Worm (Caenorhabditis elegans): ENCODE results near the gene sucg-1.

The sucg-1 gene

DNA sequence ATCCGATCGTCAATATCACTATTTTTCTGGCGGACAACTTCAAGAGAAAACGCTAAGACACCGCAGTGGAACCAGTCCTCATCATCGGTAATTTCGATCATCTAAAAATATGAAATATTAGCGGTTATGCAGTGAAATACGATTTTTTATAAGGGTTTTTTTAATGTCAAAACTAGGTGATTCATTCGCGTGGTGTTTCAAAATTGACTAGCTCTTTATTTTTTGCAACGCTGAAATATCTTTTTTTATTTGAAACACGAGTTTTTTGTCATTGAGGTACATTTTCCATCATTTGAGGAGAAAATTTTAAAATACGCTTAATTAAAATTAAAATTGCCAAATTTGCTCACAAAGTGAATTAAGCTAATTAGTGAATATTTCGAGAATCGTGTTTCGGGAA is 30.8 kb downstream of the sucg-1 start, which contains the start of gene dsb-3:
Gene dsb-3 (minus strand): TSS at position 101 of the 400 bp plus-strand sequence.
- TF ChIP-seq lin-11 (tag; optimal IDR thresholded peaks at IDR 0.05) (no peak), ztf-16 (tag; optimal IDR thresholded peaks at IDR 0.05) (no peak), ref-2 (tag; optimal IDR thresholded peaks at IDR 0.05) (no peak), K09A11.1 (tag; optimal IDR thresholded peaks at IDR 0.05; ENCODE audit: insufficient read depth) (no peak), ahr-1 (tag; optimal IDR thresholded peaks at IDR 0.05) (no peak), che-1 (tag; optimal IDR thresholded peaks at IDR 0.05) (no peak), ceh-9 (tag; optimal IDR thresholded peaks at IDR 0.05) (no peak), ceh-6 (GFP tag; optimal IDR thresholded peaks at IDR 0.05) (no peak), ceh-45 (GFP tag; IDR thresholded peaks at IDR 0.05) (no peak)

DNA sequence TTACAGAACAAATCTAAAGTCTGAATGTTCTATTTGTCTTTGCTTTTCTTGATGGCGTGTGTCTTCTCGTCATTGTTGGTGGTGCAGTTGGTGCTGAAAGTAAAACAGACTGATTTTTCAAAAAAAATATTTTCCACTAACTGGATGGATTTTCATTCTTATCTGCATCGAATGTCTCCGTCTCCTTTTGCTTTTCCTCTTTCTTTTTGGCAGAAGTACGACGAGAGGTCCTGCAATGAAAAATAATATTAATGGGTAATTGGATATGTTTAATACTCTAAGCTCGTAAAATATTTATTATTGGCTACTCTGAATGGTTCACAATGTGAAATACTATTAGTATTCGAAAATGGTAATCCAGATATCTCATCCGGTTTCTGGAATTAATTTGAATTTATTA is 31.4 kb downstream of the sucg-1 start, which contains the start of gene del-7:
Gene del-7 (plus strand): TSS at position 301 of the 400 bp plus-strand sequence.
- no peak for TF ChIP-seq ref-2 (tag; optimal IDR thresholded peaks at IDR 0.05)
- TF ChIP-seq ceh-2 (tag; optimal IDR thresholded peaks at IDR 0.05): no peak
- TF ChIP-seq dve-1 (tag; optimal IDR thresholded peaks at IDR 0.05): no peak
- TF ChIP-seq fkh-10 (GFP tag; optimal IDR thresholded peaks at IDR 0.05): no peak
- TF ChIP-seq fax-1 (tag; optimal IDR thresholded peaks at IDR 0.05): no peak
- no peak for TF ChIP-seq madf-2 (tag; optimal IDR thresholded peaks at IDR 0.05)
- no peak for TF ChIP-seq lim-6 (tag; optimal IDR thresholded peaks at IDR 0.05)
- TF ChIP-seq gmeb-2 (tag; optimal IDR thresholded peaks at IDR 0.05): no peak
- TF ChIP-seq C08G9.2 (tag; optimal IDR thresholded peaks at IDR 0.05): no peak
- TF ChIP-seq pha-4 (tag; optimal IDR thresholded peaks at IDR 0.05): no peak
- TF ChIP-seq pha-2 (tag; optimal IDR thresholded peaks at IDR 0.05): no peak
- no peak for TF ChIP-seq rnt-1 (tag; optimal IDR thresholded peaks at IDR 0.05)
- TF ChIP-seq Y22D7AL.16 (tag; optimal IDR thresholded peaks at IDR 0.05): no peak
- TF ChIP-seq ztf-16 (tag; optimal IDR thresholded peaks at IDR 0.05): no peak

DNA sequence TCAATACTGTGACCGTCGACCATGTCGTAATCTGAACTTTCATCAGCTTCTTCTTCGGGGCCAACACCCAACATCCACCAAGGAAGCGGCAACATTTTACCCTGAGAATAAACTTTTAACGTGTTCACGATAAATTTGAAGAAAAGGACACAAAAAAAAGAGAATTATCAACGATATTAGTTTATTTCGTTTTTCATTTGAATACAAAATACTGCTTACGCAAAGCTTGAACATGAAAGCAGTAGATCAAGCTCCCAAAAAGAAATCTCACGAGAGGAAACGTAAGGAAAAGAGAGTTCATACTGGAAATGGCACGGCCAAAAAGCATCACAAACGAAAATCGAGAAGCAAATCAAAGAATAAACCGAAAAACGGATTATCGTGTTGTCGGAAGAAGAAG is 35.0 kb downstream of the sucg-1 start, which contains the start of the genes C46A5.6 and C46A5.1:
Gene C46A5.6 (minus strand): TSS at position 101 of the 400 bp plus-strand sequence.
Gene C46A5.1 (plus strand): TSS at position 184 of the 400 bp plus-strand sequence.
- TF ChIP-seq fkh-6 (tag; optimal IDR thresholded peaks at IDR 0.05) (no peak), hlh-6 (tag; optimal IDR thresholded peaks at IDR 0.05) (no peak), hlh-30 (tag; optimal IDR thresholded peaks at IDR 0.05; ENCODE audit: insufficient read depth) (no peak), ceh-30 (tag; optimal IDR thresholded peaks at IDR 0.05) (no peak), ets-4 (tag; optimal IDR thresholded peaks at IDR 0.05) (no peak), C38D4.7 (GFP tag; optimal IDR thresholded peaks at IDR 0.05) (no peak), K02D7.2 (tag; optimal IDR thresholded peaks at IDR 0.05) (no peak), F13H6.1 (tag; optimal IDR thresholded peaks at IDR 0.05) (no peak), rnt-1 (tag; optimal IDR thresholded peaks at IDR 0.05) (no peak), che-1 (tag; optimal IDR thresholded peaks at IDR 0.05) (no peak), ceh-14 (tag; optimal IDR thresholded peaks at IDR 0.05) (no peak), npax-4 (tag; optimal IDR thresholded peaks at IDR 0.05) (no peak), unc-3 (GFP tag; conservative IDR thresholded peaks at IDR 0.05) (no peak), unc-3 (tag; optimal IDR thresholded peaks at IDR 0.05) (no peak), ceh-31 (tag; optimal IDR thresholded peaks at IDR 0.05) (no peak), ama-1 (optimal IDR thresholded peaks at IDR 0.05) (no peak), Y22D7AL.16 (tag; optimal IDR thresholded peaks at IDR 0.05) (no peak), pha-2 (tag; optimal IDR thresholded peaks at IDR 0.05) (no peak), lim-6 (tag; optimal IDR thresholded peaks at IDR 0.05) (no peak)

DNA sequence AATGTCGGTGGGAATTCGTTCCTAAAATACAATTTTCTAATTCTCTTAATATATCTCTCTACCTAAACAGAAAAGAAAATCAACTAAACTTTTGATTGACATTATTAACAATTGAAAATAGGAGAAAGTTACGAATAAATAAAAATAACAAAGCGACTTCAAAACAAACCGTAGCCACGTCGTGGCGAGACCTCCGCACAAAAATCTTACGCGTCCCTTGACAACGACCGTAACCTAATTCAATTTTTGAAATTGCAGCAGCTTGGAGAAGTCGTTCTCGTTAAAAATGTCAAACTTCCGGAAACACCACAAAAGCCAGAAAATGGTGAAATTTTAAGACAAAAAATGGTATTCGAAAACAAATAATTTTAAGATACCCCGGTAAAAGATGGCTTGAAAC is 35.6 kb downstream of the sucg-1 start:
- TF ChIP-seq tbx-7 (tag; optimal IDR thresholded peaks at IDR 0.05): no peak

DNA sequence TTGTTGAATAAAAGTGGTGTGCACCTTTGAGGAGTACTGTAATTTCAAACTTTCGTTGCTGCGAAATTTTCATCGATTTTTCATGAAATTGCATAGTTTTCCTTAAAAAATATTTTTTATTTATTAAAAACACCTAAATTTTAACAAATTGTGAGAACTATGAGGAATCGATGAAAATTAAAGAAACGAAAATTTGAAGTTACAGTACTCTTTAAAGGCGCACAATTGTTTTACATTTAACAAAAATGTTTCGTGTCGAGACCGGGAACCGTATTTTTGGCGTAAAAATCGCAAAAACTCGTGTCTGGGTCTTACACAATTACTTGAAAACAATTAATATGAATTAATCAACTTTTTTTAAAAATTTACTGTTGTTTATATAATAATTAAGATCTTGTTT is 41.4 kb downstream of the sucg-1 start, which contains the start of gene rdl-1:
Gene rdl-1 (minus strand): TSS at position 101 of the 400 bp plus-strand sequence.
- TF ChIP-seq zip-5 (tag; optimal IDR thresholded peaks at IDR 0.05) (no peak), lin-11 (tag; optimal IDR thresholded peaks at IDR 0.05) (no peak), ceh-31 (tag; optimal IDR thresholded peaks at IDR 0.05) (no peak), nhr-232 (tag; optimal IDR thresholded peaks at IDR 0.05) (no peak), fkh-10 (GFP tag; optimal IDR thresholded peaks at IDR 0.05) (no peak), eyg-1 (tag; optimal IDR thresholded peaks at IDR 0.05) (no peak), odd-2 (tag; optimal IDR thresholded peaks at IDR 0.05) (no peak), mec-3 (tag; optimal IDR thresholded peaks at IDR 0.05; ENCODE audit: borderline replicate concordance) (no peak), Y22D7AL.16 (tag; optimal IDR thresholded peaks at IDR 0.05) (no peak), ceh-2 (tag; optimal IDR thresholded peaks at IDR 0.05) (no peak), ceh-9 (tag; optimal IDR thresholded peaks at IDR 0.05) (no peak), dmd-4 (tag; optimal IDR thresholded peaks at IDR 0.05; ENCODE audit: borderline replicate concordance) (no peak), pha-4 (tag; optimal IDR thresholded peaks at IDR 0.05) (no peak), nfya-1 (tag; optimal IDR thresholded peaks at IDR 0.05) (no peak), ceh-48 (tag; optimal IDR thresholded peaks at IDR 0.05) (no peak), elt-2 (tag; optimal IDR thresholded peaks at IDR 0.05) (no peak)
